Fruit fly (Drosophila melanogaster): Measurements from ENCODE around the gene CG42728.

- TF ChIP-seq psq (optimal IDR thresholded peaks at IDR 0.05) = no peak
- no peak for TF ChIP-seq h (optimal IDR thresholded peaks at IDR 0.05)
- no peak for TF ChIP-seq ttk (optimal IDR thresholded peaks at IDR 0.05)
- no peak for TF ChIP-seq Myc (optimal IDR thresholded peaks at IDR 0.05)
- TF ChIP-seq insv (optimal IDR thresholded peaks at IDR 0.05) = no peak
Measured at dm6 chr3L:15517508-15517907, 10.5 kb downstream of the CG42728 start.
